Fruit fly (Drosophila melanogaster): Measurements from ENCODE around the gene CG13041.

DNA sequence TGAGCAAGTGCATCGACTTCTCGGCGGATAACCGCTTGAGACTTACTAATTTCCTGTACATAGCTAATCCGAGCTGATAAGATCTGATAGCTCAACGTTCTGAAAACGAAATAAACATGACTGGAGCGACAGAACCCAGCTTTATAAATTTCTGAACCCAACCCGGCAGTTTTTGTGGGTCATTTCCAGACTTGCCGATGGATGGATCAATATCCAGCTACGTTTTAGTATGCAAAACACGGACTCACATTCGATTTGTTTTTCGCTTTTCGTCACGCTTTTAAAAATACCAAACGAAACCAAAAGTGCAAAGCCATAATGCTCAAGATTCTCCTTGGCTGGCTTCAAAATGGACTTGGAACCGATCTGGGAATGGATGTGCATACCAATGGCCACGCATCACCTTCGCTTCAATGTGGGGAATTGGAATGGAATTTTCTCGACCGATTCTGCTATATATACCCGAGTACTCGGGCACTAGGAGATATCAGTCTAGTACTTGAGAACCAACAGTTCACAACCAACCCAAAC is 48.5 kb downstream of the CG13041 start, which contains the start of the genes CG34248 and CG13067:
- no peak for TF ChIP-seq Crg-1 (GFP tag; optimal IDR thresholded peaks at IDR 0.05)
- no peak for TF ChIP-seq tj (GFP tag; optimal IDR thresholded peaks at IDR 0.05)
- TF ChIP-seq CG33017 (tag; optimal IDR thresholded peaks at IDR 0.05), result no peak
- TF ChIP-seq CG5204 (GFP tag; optimal IDR thresholded peaks at IDR 0.05), result no peak
- no peak for TF ChIP-seq kay (GFP tag; ENCODE audit: borderline replicate concordance)
- no peak for TF ChIP-seq CG14711 (tag; optimal IDR thresholded peaks at IDR 0.05)
- TF ChIP-seq CG7045 (GFP tag; optimal IDR thresholded peaks at IDR 0.05), result no peak
- TF ChIP-seq CG11617 (GFP tag; optimal IDR thresholded peaks at IDR 0.05), result no peak
- TF ChIP-seq CG1620 (GFP tag; optimal IDR thresholded peaks at IDR 0.05), result no peak
- no peak for TF ChIP-seq pad (GFP tag; optimal IDR thresholded peaks at IDR 0.05)
